Worm (Caenorhabditis elegans): ENCODE data around the gene F55C10.5.
A peak's percentile ranks its signal among the peaks of the same experiment; 100 is the strongest.
"Not testable (repeated sequence)": the region's sequence is repeated elsewhere in the genome, so short reads cannot be mapped to it uniquely, and the experiment has no call there.

The F55C10.5 gene

DNA sequence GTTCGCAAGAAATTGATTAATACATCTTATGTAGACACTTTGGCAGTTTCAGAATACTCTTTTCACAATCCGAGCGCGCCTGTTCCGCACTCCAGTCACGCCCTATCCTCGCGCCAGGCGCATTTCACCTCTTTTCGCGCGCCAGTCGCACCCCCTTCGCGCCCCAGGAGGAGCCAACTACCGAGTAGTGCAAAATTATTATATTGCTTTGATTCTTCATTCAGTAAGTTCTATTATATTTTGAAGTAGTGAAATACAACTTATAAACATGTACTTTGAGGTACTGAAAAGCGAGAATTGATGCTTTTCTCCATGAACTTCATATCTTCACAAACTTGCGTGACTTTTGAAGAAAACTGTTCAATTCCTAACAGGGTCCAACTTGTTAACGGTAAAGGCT is 13.2 kb downstream of the F55C10.5 start, which contains the start of gene nas-18:
nas-18 (plus strand) TSS at position 301 of the 400 bp plus-strand sequence.
- not testable (repeated sequence) for TF ChIP-seq mml-1, nhr-76, pqm-1 (tag; optimal IDR thresholded peaks at IDR 0.05)

DNA sequence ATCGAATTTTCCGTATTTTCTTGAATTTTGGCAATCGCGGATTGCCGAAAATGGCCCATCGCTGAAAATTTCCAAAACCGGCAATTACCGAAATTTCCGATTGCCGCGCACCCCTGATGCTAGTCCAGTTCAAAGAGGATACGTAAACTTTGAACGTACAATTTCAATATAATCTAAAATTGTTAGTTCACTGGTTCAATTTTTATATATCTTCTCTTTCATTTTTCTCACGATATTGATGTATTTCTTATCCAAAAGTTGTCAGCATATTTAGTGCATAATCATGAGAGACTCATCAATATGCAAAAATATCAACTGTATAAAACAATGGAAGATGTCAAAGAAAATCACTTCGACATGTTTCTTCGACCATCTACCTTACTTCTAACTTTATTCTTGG is 15.7 kb downstream of the F55C10.5 start, which contains the start of gene nas-17:
nas-17 (plus strand) TSS at position 301 of the 400 bp plus-strand sequence.
- no peak for TF ChIP-seq ztf-4 (tag; optimal IDR thresholded peaks at IDR 0.05)
- TF ChIP-seq daf-12 (tag; optimal IDR thresholded peaks at IDR 0.05) = no peak
- TF ChIP-seq ceh-82 (tag; optimal IDR thresholded peaks at IDR 0.05) = no peak
- TF ChIP-seq ceh-28 (tag; optimal IDR thresholded peaks at IDR 0.05) = no peak
- TF ChIP-seq sea-2 (GFP tag; optimal IDR thresholded peaks at IDR 0.05) = no peak
- no peak for TF ChIP-seq hmg-11 (tag; optimal IDR thresholded peaks at IDR 0.05)
- TF ChIP-seq nhr-23 (tag; optimal IDR thresholded peaks at IDR 0.05) = no peak
- TF ChIP-seq skn-1 (tag; optimal IDR thresholded peaks at IDR 0.05) = no peak
- TF ChIP-seq nhr-43 (tag; optimal IDR thresholded peaks at IDR 0.05; ENCODE audit: poor library complexity, severe bottlenecking) = no peak
- TF ChIP-seq ceh-16 (tag; optimal IDR thresholded peaks at IDR 0.05) = no peak
- TF ChIP-seq R02D3.7 (tag; optimal IDR thresholded peaks at IDR 0.05) = no peak
- TF ChIP-seq zag-1 (tag; optimal IDR thresholded peaks at IDR 0.05) = no peak
- no peak for TF ChIP-seq unc-39 (tag; optimal IDR thresholded peaks at IDR 0.05)
- no peak for TF ChIP-seq fkh-2 (tag; optimal IDR thresholded peaks at IDR 0.05)
- no peak for TF ChIP-seq tbx-2 (tag; optimal IDR thresholded peaks at IDR 0.05)

- no peak for TF ChIP-seq ceh-28 (tag; optimal IDR thresholded peaks at IDR 0.05)
- TF ChIP-seq lin-15B (tag; optimal IDR thresholded peaks at IDR 0.05) = no peak
- no peak for TF ChIP-seq ceh-9 (tag; optimal IDR thresholded peaks at IDR 0.05)
- TF ChIP-seq fkh-10 (GFP tag; optimal IDR thresholded peaks at IDR 0.05) = no peak
- TF ChIP-seq aly-2 (tag; optimal IDR thresholded peaks at IDR 0.05) = no peak
- no peak for TF ChIP-seq nhr-23 (tag; optimal IDR thresholded peaks at IDR 0.05)
- no peak for TF ChIP-seq egl-5 (tag; optimal IDR thresholded peaks at IDR 0.05)
- TF ChIP-seq elt-2 (tag; optimal IDR thresholded peaks at IDR 0.05) = no peak
- no peak for TF ChIP-seq nhr-12 (tag; optimal IDR thresholded peaks at IDR 0.05)
- no peak for TF ChIP-seq skn-1 (tag; optimal IDR thresholded peaks at IDR 0.05)
- TF ChIP-seq lsy-12 (tag; optimal IDR thresholded peaks at IDR 0.05) = no peak
Observed at ce11 chrV:11402610-11403009, 19.7 kb downstream of the F55C10.5 start, which contains the start of gene nas-19. Gene nas-19, minus strand, starts transcription at chrV:11402710.

DNA sequence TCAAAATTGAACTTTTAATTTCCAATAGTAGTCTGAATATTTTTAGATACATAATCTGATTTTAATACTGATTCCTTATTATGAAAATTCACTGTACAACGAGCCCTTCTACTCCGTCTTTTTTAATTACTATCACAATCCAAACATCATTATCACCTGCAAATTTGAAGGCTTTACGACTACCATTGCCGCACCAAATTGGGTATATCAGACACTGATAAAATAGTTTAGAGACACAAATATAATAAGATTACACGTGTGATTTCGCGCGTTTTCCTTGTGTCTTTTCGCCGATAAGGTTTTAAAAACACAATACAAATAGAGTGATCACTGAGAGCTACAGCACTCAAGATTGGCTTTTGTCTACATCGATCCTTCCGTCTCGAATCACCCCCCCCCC is 20.2 kb downstream of the F55C10.5 start:
- TF ChIP-seq pqm-1 (tag; optimal IDR thresholded peaks at IDR 0.05) = peak; percentile 76
- TF ChIP-seq nhr-43 (tag; optimal IDR thresholded peaks at IDR 0.05; ENCODE audit: poor library complexity, severe bottlenecking) = no peak
- TF ChIP-seq elt-2 (tag; optimal IDR thresholded peaks at IDR 0.05) = peak; percentile 81
- no peak for TF ChIP-seq R02D3.7 (tag; optimal IDR thresholded peaks at IDR 0.05)
- no peak for TF ChIP-seq nhr-25 (tag; optimal IDR thresholded peaks at IDR 0.05)

DNA sequence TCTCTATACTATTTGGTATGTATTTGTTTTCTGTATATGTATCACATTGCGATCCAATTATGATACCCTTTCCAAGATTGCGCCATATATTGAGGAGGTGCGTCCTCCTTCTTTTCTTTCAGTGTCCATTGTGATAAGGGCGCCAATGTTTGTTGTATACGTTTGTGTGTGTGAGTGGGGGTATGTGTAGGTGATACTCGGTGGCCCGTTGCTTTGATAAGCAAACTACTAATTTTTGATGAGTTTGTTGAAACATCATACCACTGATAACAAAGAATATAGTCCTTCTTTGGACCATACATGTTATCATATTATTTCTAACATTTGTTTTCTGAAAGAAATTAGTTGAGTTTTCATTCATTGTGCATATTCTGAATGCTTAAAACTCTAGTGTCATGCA is 20.8 kb downstream of the F55C10.5 start:
- no peak for TF ChIP-seq nhr-23 (tag; optimal IDR thresholded peaks at IDR 0.05)
- peak; percentile 64 for TF ChIP-seq pqm-1 (tag; optimal IDR thresholded peaks at IDR 0.05)
- TF ChIP-seq elt-2 (tag; optimal IDR thresholded peaks at IDR 0.05) = peak; percentile 90

DNA sequence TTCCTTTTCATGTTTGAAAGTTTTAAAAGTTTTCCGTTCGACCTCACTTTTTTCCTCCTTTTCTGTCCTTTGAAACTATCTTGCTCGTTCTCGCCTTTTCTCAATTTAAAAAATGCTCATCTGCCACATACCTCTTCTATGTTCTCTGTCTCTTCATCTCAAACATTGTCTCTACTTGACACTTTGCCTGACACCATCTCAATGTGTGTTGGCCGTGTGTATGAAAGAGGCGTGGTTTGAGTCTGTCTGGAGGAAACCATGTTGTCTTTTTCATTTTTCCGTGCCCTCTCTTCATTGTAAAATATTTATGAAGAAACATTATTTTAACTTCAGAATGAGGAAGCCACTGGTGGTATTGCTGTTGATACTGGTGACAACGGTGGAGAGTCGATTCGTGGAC is 24.3 kb downstream of the F55C10.5 start, which contains the start of gene K03B8.6:
K03B8.6 (plus strand) TSS at position 334 of the 400 bp plus-strand sequence.
- TF ChIP-seq unc-62 (GFP tag; optimal IDR thresholded peaks at IDR 0.05) = no peak
- TF ChIP-seq skn-1 (tag; optimal IDR thresholded peaks at IDR 0.05) = no peak
- TF ChIP-seq mdl-1 (tag; optimal IDR thresholded peaks at IDR 0.05) = no peak
- TF ChIP-seq lin-39 (tag; optimal IDR thresholded peaks at IDR 0.05) = no peak
- TF ChIP-seq ama-1 (optimal IDR thresholded peaks at IDR 0.05) = no peak
- TF ChIP-seq eor-1 (tag; optimal IDR thresholded peaks at IDR 0.05) = no peak
- TF ChIP-seq lsy-12 (tag; optimal IDR thresholded peaks at IDR 0.05) = no peak
- TF ChIP-seq fkh-10 (GFP tag; optimal IDR thresholded peaks at IDR 0.05) = no peak
- TF ChIP-seq aly-2 (tag; optimal IDR thresholded peaks at IDR 0.05) = no peak
- TF ChIP-seq ztf-11 (tag; optimal IDR thresholded peaks at IDR 0.05) = no peak
